Worm (Caenorhabditis elegans): ENCODE data around the gene srx-98.

ce11 chrII:3659776-3660175 is 11.1 kb downstream of the srx-98 start, which contains the start of gene F19B10.4:
- TF ChIP-seq ama-1 (optimal IDR thresholded peaks at IDR 0.05) (no peak), pes-1 (GFP tag; IDR thresholded peaks at IDR 0.05) (no peak), F13C5.2 (tag; optimal IDR thresholded peaks at IDR 0.05) (no peak), scrt-1 (GFP tag; IDR thresholded peaks at IDR 0.05) (no peak), ceh-13 (GFP tag; optimal IDR thresholded peaks at IDR 0.05) (no peak), hmbx-1 (tag; optimal IDR thresholded peaks at IDR 0.05) (no peak), sea-1 (GFP tag; conservative IDR thresholded peaks at IDR 0.05) (no peak), ceh-36 (tag; optimal IDR thresholded peaks at IDR 0.05) (no peak), B0310.2 (tag; optimal IDR thresholded peaks at IDR 0.05) (no peak), flt-1 (GFP tag; IDR thresholded peaks at IDR 0.05) (no peak), tra-4 (tag; optimal IDR thresholded peaks at IDR 0.05) (no peak)

All from whole organism, early embryonic.